Worm (Caenorhabditis elegans) whole organism, midembryonic: ENCODE measurements around the gene K08E4.7.

Experiments
- cog-1 ChIP-seq: sonication (generic microtip); optimal IDR thresholded peaks from 2 replicates; lab custom pipeline; 2016; ENCODE audit warnings: missing genetic modification characterization, missing compliant biosample characterization
- klf-2 ChIP-seq: fragments of 200-800 bp; sonication (Bioruptor generic); conservative IDR thresholded peaks from 2 replicates; pipeline ENCODE4 v1.3.6; 2022; ENCODE audit warnings: missing genetic modification reagents, missing genetic modification characterization, missing compliant biosample characterization
- ztf-23 ChIP-seq: fragments of 200-800 bp; sonication (Bioruptor generic); IDR thresholded peaks from 2 replicates; pipeline ENCODE4 v1.3.6; 2022; ENCODE audit warnings: missing genetic modification reagents, missing genetic modification characterization, missing compliant biosample characterization
- ztf-29 ChIP-seq: fragments of 200-800 bp; sonication (Bioruptor generic); IDR thresholded peaks from 2 replicates; pipeline ENCODE4 v1.3.6; 2022; ENCODE audit warnings: missing genetic modification reagents, missing genetic modification characterization, missing compliant biosample characterization

DNA sequence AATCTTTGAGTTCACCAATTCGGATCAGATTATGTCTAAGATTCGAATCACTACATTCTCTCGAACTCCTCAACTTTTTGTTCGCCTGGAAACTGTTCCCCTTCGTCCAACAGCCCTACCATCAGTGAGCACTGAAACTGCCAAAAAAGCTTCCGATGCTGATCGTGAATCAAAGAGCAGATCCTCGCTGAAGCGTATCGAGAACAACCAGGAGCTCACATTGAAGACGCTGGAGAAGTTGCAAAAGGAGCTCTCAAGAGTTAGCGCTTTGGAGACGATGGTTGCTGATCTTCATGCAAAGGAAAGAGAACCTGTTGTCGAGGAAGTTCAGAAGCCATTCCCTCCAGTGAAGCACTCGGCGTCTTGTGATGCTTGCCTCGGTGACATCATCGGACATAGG, 40.8 kb upstream of the K08E4.7 start:
- TF ChIP-seq ztf-29 (GFP tag; lab: Robert Waterston, UW) (no peak), cog-1 (no peak), klf-2 (no peak), ztf-23 (GFP tag; lab: Robert Waterston, UW) (no peak)
